Fruit fly (Drosophila melanogaster) whole organism, wandering third instar larva: ENCODE data around the gene mtsh.

Experiments
- CrebA ChIP-seq: fragments of 200-800 bp; sonication (Bioruptor generic); optimal IDR thresholded peaks from 2 replicates; lab custom pipeline; 2016; ENCODE audit warnings: missing biosample characterization, mild to moderate bottlenecking, missing genetic modification characterization, borderline replicate concordance
- Dfd ChIP-seq: fragments of >200 bp; optimal IDR thresholded peaks from 2 replicates; lab custom pipeline; 2017; ENCODE audit warnings: missing biosample characterization, missing genetic modification characterization
- dl ChIP-seq, 2 experiments: fragments of 175-275, 200-275 bp in 1 of 2; fragments of 200-275 bp in 1 of 2; sonication (Bioruptor generic); optimal IDR thresholded peaks; lab custom pipeline; 2018; ENCODE audit warnings: mild to moderate bottlenecking in 2 of 2, missing biosample characterization in 2 of 2, missing genetic modification characterization in 2 of 2, moderate library complexity in 2 of 2; ENCODE audit not compliant: partially characterized antibody in 2 of 2, insufficient read depth in 1 of 2
- fru ChIP-seq: fragments of 200-800 bp; sonication (Bioruptor generic); optimal IDR thresholded peaks from 3 replicates; lab custom pipeline; 2016; ENCODE audit warnings: missing biosample characterization, mild to moderate bottlenecking, missing genetic modification characterization
- psq ChIP-seq: fragments of 200-800 bp; sonication (Bioruptor generic); optimal IDR thresholded peaks from 3 replicates; lab custom pipeline; 2017; ENCODE audit warnings: missing biosample characterization, mild to moderate bottlenecking, missing genetic modification characterization, moderate library complexity
- usp ChIP-seq: fragments of >200 bp; optimal IDR thresholded peaks from 2 replicates; lab custom pipeline; 2017; ENCODE audit warnings: missing biosample characterization, missing genetic modification characterization

DNA sequence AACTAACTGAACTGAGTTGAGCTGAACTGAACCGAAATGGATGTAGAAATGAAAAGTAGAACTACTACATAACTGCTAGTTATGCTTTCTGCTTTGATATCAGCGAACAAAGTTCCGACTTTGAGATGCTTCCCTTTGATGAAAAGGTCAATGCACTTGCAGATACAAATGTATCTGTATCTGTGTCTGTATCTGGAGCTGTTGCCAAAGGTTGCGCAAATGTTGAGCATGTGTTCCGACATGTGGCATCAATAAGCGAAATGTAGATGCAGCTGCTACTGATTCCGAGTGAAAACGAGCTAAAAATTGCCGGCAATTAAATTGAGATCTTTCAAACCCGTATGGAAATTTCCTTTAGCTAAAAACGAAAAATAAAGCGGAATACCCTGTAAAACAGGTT, 33.1 kb downstream of the mtsh start:
- TF ChIP-seq fru = no peak
- TF ChIP-seq usp (GFP tag; lab: Kevin White, UChicago) = no peak
- TF ChIP-seq Dfd (GFP tag; lab: Kevin White, UChicago) = no peak
- no peak for TF ChIP-seq psq (GFP tag; lab: Kevin White, UChicago)
- no peak for TF ChIP-seq dl (GFP tag; optimal IDR thresholded peaks at IDR 0.05; lab: Kevin White, UChicago; ENCODE audit: insufficient read depth in 1 of 2, partially characterized antibody in 2 of 2)
- no peak for TF ChIP-seq CrebA (GFP tag; lab: Kevin White, UChicago)
